Worm (Caenorhabditis elegans): Measurements from ENCODE around the gene srw-36.

ce11 chrV:16694538-16694937 lies 11.6 kb downstream of the srw-36 start, which contains the start of gene srz-101:
- no peak for TF ChIP-seq mep-1 (tag; optimal IDR thresholded peaks at IDR 0.05)
- TF ChIP-seq nhr-28 (tag; optimal IDR thresholded peaks at IDR 0.05) = no peak
- no peak for TF ChIP-seq nhr-12 (tag; optimal IDR thresholded peaks at IDR 0.05)
- TF ChIP-seq mab-5 (tag; optimal IDR thresholded peaks at IDR 0.05) = no peak
- TF ChIP-seq blmp-1 (tag; optimal IDR thresholded peaks at IDR 0.05) = no peak
- no peak for TF ChIP-seq lsy-2 (tag; optimal IDR thresholded peaks at IDR 0.05)
- no peak for TF ChIP-seq ztf-11 (tag; optimal IDR thresholded peaks at IDR 0.05)

Measured in whole organism, mixed stage, embryonic.